Worm (Caenorhabditis elegans): ENCODE measurements around the gene clec-250.

The clec-250 gene

DNA sequence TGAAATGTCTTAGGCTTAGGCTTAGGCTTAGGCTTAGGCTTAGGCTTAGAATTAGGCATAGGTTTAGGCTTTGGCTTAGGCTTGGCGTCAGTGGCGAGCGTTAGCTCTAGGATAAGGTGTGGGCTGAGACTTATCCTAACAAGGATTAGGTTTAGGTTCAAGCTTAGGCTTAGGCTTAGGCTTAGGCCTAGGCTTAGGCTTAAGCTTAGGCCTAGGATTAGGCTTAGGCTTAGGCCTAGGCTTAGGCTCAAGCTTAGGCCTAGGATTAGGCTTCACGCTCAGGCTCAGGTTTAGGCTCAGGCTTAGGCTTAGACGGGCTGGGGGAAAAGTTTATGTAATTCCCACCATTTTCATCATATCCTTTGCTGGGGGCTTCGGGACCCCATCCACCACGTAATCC is 8.1 kb downstream of the clec-250 start:
- TF ChIP-seq ham-2 (GFP tag; optimal IDR thresholded peaks at IDR 0.05) = peak; percentile 10
- no peak for TF ChIP-seq drap-1 (GFP tag; optimal IDR thresholded peaks at IDR 0.05)

DNA sequence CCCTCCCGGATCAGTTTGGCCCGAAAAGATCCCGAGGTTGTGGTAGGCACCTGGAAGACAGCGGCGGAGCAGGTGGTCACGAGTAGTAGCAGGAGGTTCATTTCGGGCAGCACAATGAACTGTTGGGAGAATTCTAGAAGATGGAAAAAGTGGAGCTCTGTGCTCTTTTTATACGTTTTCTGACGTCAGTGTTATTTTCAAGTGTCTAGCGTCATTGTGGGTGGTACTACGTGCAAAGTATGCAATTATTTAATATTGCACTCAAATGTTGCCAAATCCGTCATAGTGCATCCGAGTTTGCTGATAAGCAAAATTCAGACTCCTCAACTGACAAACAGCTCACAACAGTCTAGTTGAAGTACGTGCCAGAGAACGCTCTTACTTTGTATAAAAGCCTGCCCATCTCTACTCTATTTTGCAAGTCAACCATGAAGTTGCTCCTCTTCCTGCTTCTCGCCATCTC is 10.4 kb downstream of the clec-250 start, which contains the start of the genes asp-18 and scl-19:
TSS of gene asp-18 (minus strand) at position 101 of the 463 bp plus-strand sequence.
TSS of gene scl-19 (plus strand) at position 413 of the 463 bp plus-strand sequence.
- TF ChIP-seq ceh-83 (GFP tag; optimal IDR thresholded peaks at IDR 0.05) (no peak), mls-2 (tag; optimal IDR thresholded peaks at IDR 0.05) (no peak), cnd-1 (tag; optimal IDR thresholded peaks at IDR 0.05) (no peak), lsy-2 (tag; optimal IDR thresholded peaks at IDR 0.05) (no peak), tbx-8 (GFP tag; optimal IDR thresholded peaks at IDR 0.05) (no peak), lin-32 (GFP tag; optimal IDR thresholded peaks at IDR 0.05) (no peak), hlh-1 (tag; optimal IDR thresholded peaks at IDR 0.05) (no peak), elt-3 (tag; optimal IDR thresholded peaks at IDR 0.05) (no peak), sptf-1 (tag; optimal IDR thresholded peaks at IDR 0.05) (no peak), M03D4.4 (tag; optimal IDR thresholded peaks at IDR 0.05) (no peak), lin-13 (tag; optimal IDR thresholded peaks at IDR 0.05) (no peak), unc-120 (tag; optimal IDR thresholded peaks at IDR 0.05; ENCODE audit: poor library complexity, severe bottlenecking) (no peak)

- no peak for TF ChIP-seq ceh-83 (GFP tag; optimal IDR thresholded peaks at IDR 0.05)
- TF ChIP-seq unc-120 (tag; optimal IDR thresholded peaks at IDR 0.05; ENCODE audit: poor library complexity, severe bottlenecking) = no peak
- no peak for TF ChIP-seq lin-32 (GFP tag; optimal IDR thresholded peaks at IDR 0.05)
- TF ChIP-seq blmp-1 (tag; optimal IDR thresholded peaks at IDR 0.05) = no peak
Measured at ce11 chrV:18729324-18729924, 12.6 kb downstream of the clec-250 start, which contains the start of gene asp-19. TSS of gene asp-19 (minus strand) at chrV:18729374.

ce11 chrV:18725858-18726257 is 16.1 kb downstream of the clec-250 start:
- TF ChIP-seq nhr-2 (tag; optimal IDR thresholded peaks at IDR 0.05) (no peak), ces-1 (GFP tag; optimal IDR thresholded peaks at IDR 0.05) (peak; percentile 68)

- no peak for TF ChIP-seq drap-1 (GFP tag; optimal IDR thresholded peaks at IDR 0.05)
- no peak for TF ChIP-seq cnd-1 (tag; optimal IDR thresholded peaks at IDR 0.05)
- no peak for TF ChIP-seq bed-3 (GFP tag; optimal IDR thresholded peaks at IDR 0.05)
Measured at ce11 chrV:18724076-18724475, 17.9 kb downstream of the clec-250 start.

DNA sequence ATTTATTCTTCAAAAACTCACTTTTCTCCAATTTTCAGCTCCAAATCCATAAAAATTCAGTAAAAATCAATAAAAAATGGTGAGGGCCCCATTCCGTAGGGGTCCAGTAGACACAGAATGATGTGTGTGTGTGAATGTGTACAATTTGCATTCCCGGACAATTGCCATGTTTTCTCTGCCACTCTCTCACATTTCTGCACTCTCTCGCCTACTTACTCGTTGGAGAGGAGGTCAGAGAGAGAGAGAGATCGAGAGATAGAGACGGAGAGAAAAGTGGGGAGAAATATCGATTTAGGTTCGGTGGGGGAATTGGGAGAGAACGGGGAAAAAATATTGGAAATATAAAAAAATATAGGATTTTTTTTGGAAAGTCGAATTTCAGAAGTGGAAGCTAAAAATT is 18.4 kb downstream of the clec-250 start:
- TF ChIP-seq nhr-76 (tag; optimal IDR thresholded peaks at IDR 0.05) = no peak
- TF ChIP-seq unc-62 (GFP tag; optimal IDR thresholded peaks at IDR 0.05) = peak; percentile 83
- TF ChIP-seq nhr-28 (tag; optimal IDR thresholded peaks at IDR 0.05) = no peak
- TF ChIP-seq nhr-237 (tag; optimal IDR thresholded peaks at IDR 0.05) = peak; percentile 93
- TF ChIP-seq elt-3 (tag; optimal IDR thresholded peaks at IDR 0.05) = peak; percentile 13
- TF ChIP-seq blmp-1 (tag; optimal IDR thresholded peaks at IDR 0.05) = no peak
- TF ChIP-seq lin-13 (tag; optimal IDR thresholded peaks at IDR 0.05) = peak; percentile 86
- no peak for TF ChIP-seq snpc-4 (tag; optimal IDR thresholded peaks at IDR 0.05)
- peak; percentile 80 for TF ChIP-seq mep-1 (tag; optimal IDR thresholded peaks at IDR 0.05)
- peak; percentile 50 for TF ChIP-seq cnd-1 (tag; optimal IDR thresholded peaks at IDR 0.05)
- TF ChIP-seq hlh-1 (tag; optimal IDR thresholded peaks at IDR 0.05) = peak; percentile 92
- peak; percentile 89 for TF ChIP-seq lsy-2 (tag; optimal IDR thresholded peaks at IDR 0.05)
- TF ChIP-seq sptf-1 (tag; optimal IDR thresholded peaks at IDR 0.05) = no peak
- peak; percentile 99 for TF ChIP-seq ceh-39 (tag; optimal IDR thresholded peaks at IDR 0.05)
- TF ChIP-seq elt-1 (tag; optimal IDR thresholded peaks at IDR 0.05; ENCODE audit: borderline replicate concordance, insufficient read depth) = no peak
- peak; percentile 24 for TF ChIP-seq mls-2 (tag; optimal IDR thresholded peaks at IDR 0.05)
- TF ChIP-seq drap-1 (GFP tag; optimal IDR thresholded peaks at IDR 0.05) = no peak
- TF ChIP-seq unc-39 (tag; optimal IDR thresholded peaks at IDR 0.05) = no peak
- no peak for TF ChIP-seq sem-2 (GFP tag; optimal IDR thresholded peaks at IDR 0.05)
- peak; percentile 97 for TF ChIP-seq pha-4 (tag; optimal IDR thresholded peaks at IDR 0.05)
- TF ChIP-seq unc-120 (tag; optimal IDR thresholded peaks at IDR 0.05; ENCODE audit: poor library complexity, severe bottlenecking) = peak; percentile 52
- TF ChIP-seq bed-3 (GFP tag; optimal IDR thresholded peaks at IDR 0.05) = no peak
- TF ChIP-seq nhr-2 (tag; optimal IDR thresholded peaks at IDR 0.05) = peak; percentile 83
- TF ChIP-seq zip-8 (tag; optimal IDR thresholded peaks at IDR 0.05) = no peak
- peak; percentile 3 for TF ChIP-seq lin-32 (GFP tag; optimal IDR thresholded peaks at IDR 0.05)
- no peak for TF ChIP-seq tbx-8 (GFP tag; optimal IDR thresholded peaks at IDR 0.05)
- TF ChIP-seq nhr-12 (tag; optimal IDR thresholded peaks at IDR 0.05) = no peak
- peak; percentile 96 for TF ChIP-seq ces-1 (GFP tag; optimal IDR thresholded peaks at IDR 0.05)
- TF ChIP-seq mab-5 (tag; optimal IDR thresholded peaks at IDR 0.05) = peak; percentile 86
- no peak for TF ChIP-seq ceh-83 (GFP tag; optimal IDR thresholded peaks at IDR 0.05)
- peak; percentile 22 for TF ChIP-seq ztf-11 (tag; optimal IDR thresholded peaks at IDR 0.05)
- TF ChIP-seq flh-1 (GFP tag; optimal IDR thresholded peaks at IDR 0.05) = no peak
- no peak for TF ChIP-seq ham-2 (GFP tag; optimal IDR thresholded peaks at IDR 0.05)
- no peak for TF ChIP-seq M03D4.4 (tag; optimal IDR thresholded peaks at IDR 0.05)
- TF ChIP-seq ceh-43 (GFP tag; optimal IDR thresholded peaks at IDR 0.05) = no peak

Measured in whole organism, mixed stage, embryonic.